Fruit fly (Drosophila melanogaster) ovary, adult (tissue): Measurements from ENCODE around the gene CG5790.

Experiments
- CG17801 ChIP-seq: fragments of 200-800 bp; optimal IDR thresholded peaks from 2 replicates; lab custom pipeline; 2019; ENCODE audit warnings: missing biosample characterization, mild to moderate bottlenecking, missing genetic modification characterization, moderate library complexity; ENCODE audit not compliant: partially characterized antibody

Gene CG5790

DNA sequence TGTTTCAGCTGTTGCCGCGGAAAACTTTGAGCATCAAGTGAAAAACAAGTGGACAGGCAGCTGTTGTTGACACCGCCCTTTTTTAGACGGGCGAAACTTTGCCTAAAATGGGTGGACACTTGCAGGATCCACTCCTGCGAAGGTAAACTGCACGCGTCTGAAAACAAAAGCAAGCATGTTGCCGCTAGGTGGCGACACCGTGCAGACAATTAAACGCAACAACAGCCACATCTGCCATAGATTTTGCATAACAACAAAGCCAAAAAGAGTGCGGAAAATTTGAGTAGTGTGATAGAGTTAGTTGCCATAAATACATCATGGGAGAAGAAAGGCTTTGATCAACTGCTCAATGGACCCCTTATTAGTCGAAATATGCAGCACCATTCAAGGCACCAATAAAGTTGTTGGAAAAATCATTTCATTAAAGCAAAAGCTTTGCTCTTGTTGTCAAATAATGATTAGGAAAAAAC is at the start of gene CG5790:
CG5790 (plus strand) TSS at position 420 of the 470 bp plus-strand sequence.
- TF ChIP-seq CG17801 (GFP tag; lab: Kevin White, UChicago) = no peak

DNA sequence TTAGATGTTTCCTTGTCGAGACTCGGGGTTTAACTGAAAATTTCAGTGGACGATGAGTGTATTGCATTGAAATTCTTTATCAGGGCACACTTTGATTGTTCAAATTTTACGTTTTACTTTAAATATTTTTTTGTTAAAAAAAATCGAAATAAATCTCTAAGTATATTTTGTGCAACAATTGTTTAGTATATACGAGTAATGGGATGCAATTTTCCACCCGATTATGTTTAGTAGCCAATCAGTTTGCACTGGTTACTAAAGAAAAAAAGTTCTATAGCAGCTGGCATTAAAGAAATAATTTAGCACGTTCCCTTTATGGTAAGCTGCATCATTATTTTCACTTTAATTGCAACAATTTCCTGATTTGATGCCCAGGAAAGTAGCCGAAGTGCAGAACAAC is 36.8 kb upstream of the CG5790 start, which contains the start of gene CG31788:
CG31788 (minus strand) TSS at position 101 of the 400 bp plus-strand sequence.
- TF ChIP-seq CG17801 (GFP tag; lab: Kevin White, UChicago) = no peak

dm6 chr2L:18267815-18268214 is 26.8 kb upstream of the CG5790 start:
- TF ChIP-seq CG17801 (GFP tag; lab: Kevin White, UChicago) = no peak

- no peak for TF ChIP-seq CG17801 (GFP tag; lab: Kevin White, UChicago)
Observed at dm6 chr2L:18275663-18276062, 19.0 kb upstream of the CG5790 start, which contains the start of gene CG42750. Gene CG42750 (minus strand): TSS chr2L:18275770.

DNA sequence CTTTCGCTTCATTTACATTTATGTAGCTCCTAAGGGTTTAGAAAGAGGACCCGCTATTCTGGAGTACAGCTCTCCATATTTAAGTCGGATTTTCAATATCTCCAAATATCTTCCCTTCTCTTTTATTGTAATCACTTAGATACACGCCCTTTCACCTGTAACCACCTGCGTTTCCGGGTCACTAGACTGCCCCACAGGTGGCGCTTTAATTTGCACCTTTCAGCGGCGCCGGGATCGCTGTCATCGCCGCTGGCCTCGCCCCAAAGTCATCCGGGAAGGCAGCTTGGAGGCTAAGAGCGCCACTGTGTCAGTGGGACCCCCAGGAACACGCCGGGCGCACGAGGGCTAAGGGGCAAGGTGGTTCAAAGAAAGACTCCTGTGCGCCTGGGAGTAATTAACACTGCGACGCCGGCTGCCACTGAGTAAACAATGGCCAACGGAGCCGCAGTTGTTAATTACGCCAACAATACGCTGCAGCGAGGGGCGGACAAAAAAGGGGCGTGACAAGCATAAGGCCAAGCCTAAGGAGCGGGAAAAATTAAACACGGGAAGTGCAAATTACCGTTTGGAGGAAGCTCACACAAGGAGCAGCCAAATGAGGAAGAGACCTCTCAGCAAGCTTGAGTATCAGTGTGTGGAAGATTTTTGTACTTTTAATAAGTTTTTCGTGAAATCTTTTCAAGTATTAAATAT is 10.3 kb upstream of the CG5790 start:
- TF ChIP-seq CG17801 (GFP tag; lab: Kevin White, UChicago) = no peak

- no peak for TF ChIP-seq CG17801 (GFP tag; lab: Kevin White, UChicago)
Observed at dm6 chr2L:18285620-18286019, 9.0 kb upstream of the CG5790 start, which contains the start of gene CG31787. Gene CG31787 (minus strand): TSS chr2L:18285720.

DNA sequence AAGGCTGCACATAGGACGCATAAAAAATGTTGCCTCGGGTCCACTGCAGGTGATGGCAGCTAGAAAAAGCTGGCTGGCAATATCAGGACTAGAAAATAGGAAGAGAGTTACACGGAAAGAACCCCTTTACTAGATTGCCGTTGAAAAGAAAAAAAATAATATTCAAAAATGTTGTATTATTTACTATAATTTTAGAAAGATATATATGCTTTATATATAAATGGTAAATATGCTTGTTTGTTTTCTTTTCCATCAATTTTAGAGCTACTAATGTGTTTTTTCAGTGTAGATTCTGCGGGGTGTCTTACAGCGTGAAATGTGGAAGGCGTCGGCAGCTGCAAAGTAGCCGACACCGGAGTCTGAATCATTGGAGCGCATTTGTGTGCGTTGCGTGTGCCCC is 7.5 kb upstream of the CG5790 start:
- no peak for TF ChIP-seq CG17801 (GFP tag; lab: Kevin White, UChicago)

DNA sequence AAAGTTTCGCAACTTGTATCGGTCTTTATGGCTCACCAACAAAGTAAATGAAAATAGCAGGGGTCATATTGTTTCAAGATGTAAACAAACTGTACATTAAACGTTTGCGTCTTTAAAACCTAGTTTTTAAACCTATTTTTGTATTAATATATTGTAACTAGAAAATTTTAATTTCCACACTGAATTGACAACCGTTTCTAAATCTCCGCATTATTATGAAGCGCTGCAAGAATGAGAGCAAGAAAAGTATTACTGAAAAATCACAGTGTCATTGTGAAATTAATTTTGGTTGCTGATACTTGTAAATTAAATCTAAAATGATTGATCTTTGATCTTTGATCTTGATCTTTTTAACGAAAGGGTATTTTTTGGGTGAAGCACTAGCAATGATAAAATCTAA is 3.3 kb upstream of the CG5790 start, which contains the start of gene CG43362:
CG43362 (minus strand) TSS at position 101 of the 400 bp plus-strand sequence.
- TF ChIP-seq CG17801 (GFP tag; lab: Kevin White, UChicago) = no peak

dm6 chr2L:18292222-18292621 is 2.4 kb upstream of the CG5790 start, which contains the start of gene Sfp36F:
Gene Sfp36F (plus strand): TSS chr2L:18292522.
- TF ChIP-seq CG17801 (GFP tag; lab: Kevin White, UChicago) = no peak

DNA sequence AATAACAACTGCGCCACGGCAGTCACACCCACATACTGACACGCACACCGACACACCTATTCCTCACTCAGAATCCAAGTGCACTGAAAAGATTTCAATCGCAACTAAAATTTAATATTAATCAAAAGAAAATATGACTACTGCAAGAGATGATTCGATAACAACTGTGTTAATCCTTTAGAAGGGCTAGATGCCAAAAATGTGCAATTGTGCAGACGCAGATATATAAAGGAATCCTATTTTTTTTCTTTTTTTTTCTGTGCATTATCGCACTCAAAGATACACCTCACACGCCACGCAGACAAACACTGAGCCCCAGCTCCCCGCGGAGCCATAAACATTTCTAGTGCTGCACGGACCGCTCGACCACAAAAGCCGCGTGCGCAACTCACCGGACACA is 3.9 kb downstream of the CG5790 start:
- TF ChIP-seq CG17801 (GFP tag; lab: Kevin White, UChicago) = no peak

dm6 chr2L:18302780-18303179 is 8.1 kb downstream of the CG5790 start:
- no peak for TF ChIP-seq CG17801 (GFP tag; lab: Kevin White, UChicago)

- TF ChIP-seq CG17801 (GFP tag; lab: Kevin White, UChicago) = no peak
Observed at dm6 chr2L:18304469-18304868, 9.8 kb downstream of the CG5790 start.

- TF ChIP-seq CG17801 (GFP tag; lab: Kevin White, UChicago) = no peak
Observed at dm6 chr2L:18305057-18305829, 10.6 kb downstream of the CG5790 start.

DNA sequence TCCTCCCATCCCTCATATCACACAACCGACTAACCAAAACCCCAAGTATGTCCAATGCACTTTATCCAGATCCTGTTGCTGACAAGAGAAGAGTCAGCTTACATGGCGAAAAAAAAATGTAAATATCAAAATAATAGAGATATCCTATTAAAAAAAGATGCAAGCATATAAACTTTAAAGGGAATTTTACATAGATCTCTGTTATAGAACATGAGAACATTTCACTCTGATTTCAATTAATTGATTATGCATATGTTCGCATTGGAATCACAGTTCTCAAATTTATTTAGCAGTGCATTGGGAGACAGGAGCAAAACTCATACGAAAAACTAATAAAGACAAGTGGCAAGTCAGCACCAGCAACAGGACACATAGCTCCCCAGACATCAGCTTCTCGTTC is 13.2 kb downstream of the CG5790 start:
- TF ChIP-seq CG17801 (GFP tag; lab: Kevin White, UChicago) = no peak

- no peak for TF ChIP-seq CG17801 (GFP tag; lab: Kevin White, UChicago)
Observed at dm6 chr2L:18308652-18309051, 14.0 kb downstream of the CG5790 start.
